Fruit fly (Drosophila melanogaster) whole organism, embryonic: ENCODE data around the gene Syp.

ENCODE experiments used
- CG10366 ChIP-seq: fragments of 200-800 bp; sonication (Bioruptor generic); IDR thresholded peaks from 2 replicates; pipeline ENCODE4 v1.3.6; 2022; ENCODE audit warnings: missing biosample characterization, missing genetic modification characterization
- CG10462 ChIP-seq: fragments of 200-800 bp; sonication (Bioruptor generic); optimal IDR thresholded peaks from 2 replicates; lab custom pipeline; 2016; ENCODE audit warnings: missing biosample characterization, missing genetic modification characterization
- CG10543 ChIP-seq: fragments of 200-800 bp; sonication (Bioruptor generic); optimal IDR thresholded peaks from 3 replicates; lab custom pipeline; 2017; ENCODE audit warnings: missing biosample characterization, mild to moderate bottlenecking, missing genetic modification characterization, moderate library complexity
- CG10959 ChIP-seq: fragments of 200-800 bp; sonication (Bioruptor generic); IDR thresholded peaks from 2 replicates; pipeline ENCODE4 v1.3.6; 2022; ENCODE audit warnings: missing biosample characterization, missing genetic modification characterization
- CG11696 ChIP-seq: fragments of 200-800 bp; sonication (Bioruptor generic); IDR thresholded peaks from 2 replicates; pipeline ENCODE4 v1.3.6; 2022; ENCODE audit warnings: missing biosample characterization, missing genetic modification characterization
- CG13894 ChIP-seq: fragments of 200-800 bp; sonication (Bioruptor generic); optimal IDR thresholded peaks from 3 replicates; lab custom pipeline; 2018; ENCODE audit warnings: missing biosample characterization, mild to moderate bottlenecking, missing genetic modification characterization, moderate library complexity
- CG14014 ChIP-seq: fragments of 200-800 bp; sonication (Bioruptor generic); IDR thresholded peaks from 2 replicates; pipeline ENCODE4 v1.3.6; 2022; ENCODE audit warnings: missing biosample characterization, missing genetic modification characterization
- CG14710 ChIP-seq: fragments of 200-800 bp; sonication (Bioruptor generic); optimal IDR thresholded peaks from 3 replicates; lab custom pipeline; 2019; ENCODE audit warnings: missing biosample characterization, mild to moderate bottlenecking, missing genetic modification characterization, moderate library complexity
- CG17186 ChIP-seq: fragments of 200-800 bp; sonication (Bioruptor generic); optimal IDR thresholded peaks from 3 replicates; lab custom pipeline; 2017; ENCODE audit warnings: missing biosample characterization, missing genetic modification reagents, missing genetic modification characterization
- CG3065 ChIP-seq: fragments of 200-800 bp; sonication (Bioruptor generic); optimal IDR thresholded peaks from 2 replicates; lab custom pipeline; 2016; ENCODE audit warnings: missing biosample characterization, missing genetic modification characterization
- CG33213 ChIP-seq: fragments of 200-800 bp; sonication (Bioruptor generic); optimal IDR thresholded peaks from 3 replicates; lab custom pipeline; 2016; ENCODE audit warnings: missing biosample characterization, missing genetic modification characterization
- CG3407 ChIP-seq: fragments of 200-800 bp; sonication (Bioruptor generic); optimal IDR thresholded peaks from 2 replicates; lab custom pipeline; 2018; ENCODE audit warnings: missing biosample characterization, mild to moderate bottlenecking, missing genetic modification characterization
- CG4730 ChIP-seq: fragments of 200-800 bp; sonication (Bioruptor generic); IDR thresholded peaks from 2 replicates; pipeline ENCODE4 v1.3.6; 2022; ENCODE audit warnings: missing biosample characterization, missing genetic modification characterization
- CG6272 ChIP-seq: fragments of 200-800 bp; sonication (Bioruptor generic); IDR thresholded peaks from 2 replicates; pipeline ENCODE4 v1.3.6; 2022; ENCODE audit warnings: missing biosample characterization, missing genetic modification characterization
- CG7928 ChIP-seq: fragments of 200-800 bp; sonication (Bioruptor generic); optimal IDR thresholded peaks from 2 replicates; lab custom pipeline; 2017; ENCODE audit warnings: missing biosample characterization, mild to moderate bottlenecking, missing genetic modification characterization
- Dfd ChIP-seq, 2 experiments: fragments of >200 bp; optimal IDR thresholded peaks; 2 replicates each; lab custom pipeline; 2017; ENCODE audit warnings: missing biosample characterization in 2 of 2, missing genetic modification characterization in 2 of 2
- Eip74EF ChIP-seq, 2 experiments: fragments of 200-800 bp in 1 of 2; fragments of >200 bp in 1 of 2; sonication (Bioruptor generic) in 1 of 2; optimal IDR thresholded peaks; 2 replicates each; lab custom pipeline; 2017 to 2019; ENCODE audit warnings: missing biosample characterization in 2 of 2, missing genetic modification characterization in 2 of 2, mild to moderate bottlenecking in 1 of 2, moderate library complexity in 1 of 2
- HmgD ChIP-seq: fragments of 200-800 bp; sonication (Bioruptor generic); optimal IDR thresholded peaks from 3 replicates; lab custom pipeline; 2016; ENCODE audit warnings: missing biosample characterization, missing genetic modification characterization
- HmgZ ChIP-seq: fragments of 200-800 bp; sonication (Bioruptor generic); optimal IDR thresholded peaks from 2 replicates; lab custom pipeline; 2018; ENCODE audit warnings: missing biosample characterization, mild to moderate bottlenecking, missing genetic modification characterization
- Hmx ChIP-seq: fragments of 200-800 bp; sonication (Bioruptor generic); optimal IDR thresholded peaks from 2 replicates; lab custom pipeline; 2016; ENCODE audit warnings: missing biosample characterization, missing genetic modification characterization
- Hr78 ChIP-seq, 2 experiments: fragments of 200-800 bp in 1 of 2; fragments of >200 bp in 1 of 2; sonication (Bioruptor generic) in 1 of 2; optimal IDR thresholded peaks; 2 replicates each; lab custom pipeline; 2017 to 2019; ENCODE audit warnings: missing biosample characterization in 2 of 2, missing genetic modification characterization in 2 of 2, mild to moderate bottlenecking in 1 of 2, moderate library complexity in 1 of 2
- Lim3 ChIP-seq: fragments of 200-800 bp; sonication (Bioruptor generic); IDR thresholded peaks from 2 replicates; pipeline ENCODE4 v1.3.6; 2022; ENCODE audit warnings: missing biosample characterization, missing genetic modification characterization
- Nf-YA ChIP-seq: fragments of 200-800 bp; sonication (Bioruptor generic); IDR thresholded peaks from 2 replicates; pipeline ENCODE4 v1.3.6; 2022; ENCODE audit warnings: missing biosample characterization, missing genetic modification characterization
- Oaz ChIP-seq: fragments of 200-800 bp; sonication (Bioruptor generic); IDR thresholded peaks from 2 replicates; pipeline ENCODE4 v1.3.6; 2022; ENCODE audit warnings: missing biosample characterization, missing genetic modification characterization
- Pdp1 ChIP-seq, 2 experiments: fragments of 200-800 bp; sonication (Bioruptor generic); optimal IDR thresholded peaks; 3 replicates each; lab custom pipeline; 2016; ENCODE audit warnings: missing biosample characterization in 2 of 2, missing genetic modification characterization in 2 of 2, mild to moderate bottlenecking in 1 of 2, moderate library complexity in 1 of 2
- Ravus ChIP-seq: fragments of 200-800 bp; sonication (Bioruptor generic); IDR thresholded peaks from 2 replicates; pipeline ENCODE4 v1.3.6; 2022; ENCODE audit warnings: missing biosample characterization, missing genetic modification characterization
- Sox102F ChIP-seq: fragments of 200-800 bp; sonication (Bioruptor generic); optimal IDR thresholded peaks from 2 replicates; lab custom pipeline; 2018; ENCODE audit warnings: missing biosample characterization, mild to moderate bottlenecking, missing genetic modification characterization, moderate library complexity
- Tbp ChIP-seq: fragments of >200 bp; optimal IDR thresholded peaks from 2 replicates; lab custom pipeline; 2018; ENCODE audit warnings: missing biosample characterization, missing genetic modification characterization
- bbx ChIP-seq: fragments of 200-800 bp; sonication (Bioruptor generic); IDR thresholded peaks from 2 replicates; pipeline ENCODE4 v1.3.6; 2022; ENCODE audit warnings: missing biosample characterization, missing genetic modification characterization; ENCODE audit not compliant: partially characterized antibody
- bowl ChIP-seq: fragments of 200-800 bp; sonication (Bioruptor generic); IDR thresholded peaks from 2 replicates; pipeline ENCODE4 v1.3.6; 2022; ENCODE audit warnings: missing biosample characterization, missing genetic modification characterization
- ci ChIP-seq: fragments of 200-800 bp; sonication (Bioruptor generic); IDR thresholded peaks from 3 replicates; pipeline ENCODE4 v1.3.6; 2022; ENCODE audit warnings: missing biosample characterization, missing genetic modification characterization
- da ChIP-seq: fragments of 200-800 bp; sonication (Bioruptor generic); optimal IDR thresholded peaks from 2 replicates; lab custom pipeline; 2016; ENCODE audit warnings: missing biosample characterization, missing genetic modification characterization
- dm ChIP-seq: fragments of 200-800 bp; sonication (Bioruptor generic); optimal IDR thresholded peaks from 3 replicates; lab custom pipeline; 2016; ENCODE audit warnings: missing biosample characterization, missing genetic modification characterization
- emc ChIP-seq: fragments of 200-800 bp; sonication (Bioruptor generic); optimal IDR thresholded peaks from 2 replicates; lab custom pipeline; 2016; ENCODE audit warnings: missing biosample characterization, missing genetic modification characterization
- eve ChIP-seq, 2 experiments: fragments of >200 bp; optimal IDR thresholded peaks; 2 replicates each; lab custom pipeline; 2017; ENCODE audit warnings: missing biosample characterization in 2 of 2, missing genetic modification characterization in 2 of 2
- fd96Cb ChIP-seq: fragments of 200-800 bp; sonication (Bioruptor generic); optimal IDR thresholded peaks from 2 replicates; lab custom pipeline; 2018; ENCODE audit warnings: missing biosample characterization, mild to moderate bottlenecking, missing genetic modification characterization, moderate library complexity
- ftz-f1 ChIP-seq: fragments of 200-800 bp; sonication (Bioruptor generic); optimal IDR thresholded peaks from 2 replicates; lab custom pipeline; 2016; ENCODE audit warnings: missing biosample characterization, missing genetic modification characterization
- fu2 ChIP-seq: fragments of 200-800 bp; sonication (Bioruptor generic); optimal IDR thresholded peaks from 2 replicates; lab custom pipeline; 2016; ENCODE audit warnings: missing biosample characterization, missing genetic modification characterization
- gce ChIP-seq: fragments of 200-800 bp; sonication (Bioruptor generic); IDR thresholded peaks from 3 replicates; pipeline ENCODE4 v1.3.6; 2022; ENCODE audit warnings: missing biosample characterization, missing genetic modification characterization
- inv ChIP-seq: fragments of 200-800 bp; sonication (Bioruptor generic); IDR thresholded peaks from 2 replicates; pipeline ENCODE4 v1.3.6; 2022; ENCODE audit warnings: missing biosample characterization, missing genetic modification characterization; ENCODE audit not compliant: partially characterized antibody
- kay ChIP-seq: fragments of 200-800 bp; sonication (Bioruptor generic); optimal IDR thresholded peaks from 2 replicates; lab custom pipeline; 2016; ENCODE audit warnings: missing biosample characterization, missing genetic modification characterization
- kni ChIP-seq: fragments of 200-800 bp; sonication (Bioruptor generic); optimal IDR thresholded peaks from 3 replicates; lab custom pipeline; 2017; ENCODE audit warnings: mild to moderate bottlenecking, missing biosample characterization, missing genetic modification reagents, missing genetic modification characterization
- lbe ChIP-seq: fragments of 200-800 bp; sonication (Bioruptor generic); optimal IDR thresholded peaks from 2 replicates; lab custom pipeline; 2016; ENCODE audit warnings: missing biosample characterization, mild to moderate bottlenecking, missing genetic modification characterization
- org-1 ChIP-seq: fragments of 200-800 bp; sonication (Bioruptor generic); optimal IDR thresholded peaks from 2 replicates; lab custom pipeline; 2017; ENCODE audit warnings: missing biosample characterization, missing genetic modification characterization
- pho ChIP-seq: fragments of 200-800 bp; sonication (Bioruptor generic); optimal IDR thresholded peaks from 2 replicates; lab custom pipeline; 2016; ENCODE audit warnings: missing biosample characterization, missing genetic modification characterization
- pum ChIP-seq: fragments of 200-800 bp; sonication (Bioruptor generic); optimal IDR thresholded peaks from 2 replicates; lab custom pipeline; 2016; ENCODE audit warnings: missing biosample characterization, missing genetic modification characterization
- row ChIP-seq: fragments of 200-800 bp; sonication (Bioruptor generic); IDR thresholded peaks from 3 replicates; pipeline ENCODE4 v1.3.6; 2022; ENCODE audit warnings: missing biosample characterization, missing genetic modification characterization
- salm ChIP-seq: fragments of 200-800 bp; sonication (Bioruptor generic); optimal IDR thresholded peaks from 2 replicates; lab custom pipeline; 2018; ENCODE audit warnings: missing biosample characterization, mild to moderate bottlenecking, missing genetic modification characterization
- sim ChIP-seq: fragments of 200-800 bp; sonication (Bioruptor generic); IDR thresholded peaks from 2 replicates; pipeline ENCODE4 v1.3.6; 2022; ENCODE audit warnings: missing biosample characterization, missing genetic modification characterization
- tx ChIP-seq: fragments of 200-800 bp; sonication (Bioruptor generic); optimal IDR thresholded peaks from 2 replicates; lab custom pipeline; 2016; ENCODE audit warnings: missing biosample characterization, missing genetic modification characterization
- vfl ChIP-seq: fragments of 200-800 bp; sonication (Bioruptor generic); optimal IDR thresholded peaks from 2 replicates; lab custom pipeline; 2016; ENCODE audit warnings: missing biosample characterization, missing genetic modification characterization
- z ChIP-seq: fragments of 200-800 bp; sonication (Bioruptor generic); IDR thresholded peaks from 3 replicates; pipeline ENCODE4 v1.3.6; 2022; ENCODE audit warnings: missing biosample characterization, missing genetic modification characterization

Syp gene

dm6 chr3R:20833664-20834063 is 77.1 kb downstream of the Syp start (continued):
- TF ChIP-seq eve (GFP tag; optimal IDR thresholded peaks at IDR 0.05; lab: Kevin White, UChicago) = no peak
- peak; percentile 83 for TF ChIP-seq z
- no peak for TF ChIP-seq emc (GFP tag; lab: Kevin White, UChicago)
- TF ChIP-seq row (GFP tag; lab: Robert Waterston, UW) = peak; percentile 62
- no peak for TF ChIP-seq pum (GFP tag; lab: Kevin White, UChicago)
- TF ChIP-seq CG10462 (GFP tag; lab: Kevin White, UChicago) = no peak
- no peak for TF ChIP-seq kni
- no peak for TF ChIP-seq Oaz (GFP tag; lab: Robert Waterston, UW)
- TF ChIP-seq gce (GFP tag; lab: Robert Waterston, UW) = no peak
- TF ChIP-seq CG4730 = no peak
- TF ChIP-seq Tbp = no peak
- TF ChIP-seq bowl (GFP tag; lab: Robert Waterston, UW) = no peak
- no peak for TF ChIP-seq Nf-YA (GFP tag; lab: Robert Waterston, UW)
- no peak for TF ChIP-seq CG3065 (GFP tag; lab: Kevin White, UChicago)
- no peak for TF ChIP-seq CG7928 (GFP tag; lab: Kevin White, UChicago)
- no peak for TF ChIP-seq CG3407
- no peak for TF ChIP-seq CG11696 (GFP tag; lab: Robert Waterston, UW)
- TF ChIP-seq Hr78 (GFP tag; optimal IDR thresholded peaks at IDR 0.05; lab: Kevin White, UChicago) = no peak
- TF ChIP-seq Dfd (GFP tag; optimal IDR thresholded peaks at IDR 0.05; lab: Kevin White, UChicago) = no peak
- TF ChIP-seq inv (GFP tag; lab: Robert Waterston, UW) = no peak
- no peak for TF ChIP-seq vfl
- no peak for TF ChIP-seq HmgZ (tag; lab: Kevin White, UChicago)
- TF ChIP-seq CG14710 (tag; lab: Kevin White, UChicago) = no peak
- TF ChIP-seq bbx (GFP tag; lab: Robert Waterston, UW) = no peak
- no peak for TF ChIP-seq Eip74EF (GFP tag; optimal IDR thresholded peaks at IDR 0.05; lab: Kevin White, UChicago)
- no peak for TF ChIP-seq CG6272 (GFP tag; lab: Robert Waterston, UW)
- no peak for TF ChIP-seq dm
- TF ChIP-seq CG10959 (GFP tag; lab: Robert Waterston, UW) = no peak
- TF ChIP-seq salm (tag; lab: Kevin White, UChicago) = no peak
- no peak for TF ChIP-seq CG33213 (GFP tag; lab: Kevin White, UChicago)
- peak; percentile 61 for TF ChIP-seq Sox102F (GFP tag; lab: Kevin White, UChicago)
- peak; percentile 43 for TF ChIP-seq CG10366 (GFP tag; lab: Robert Waterston, UW)
- no peak for TF ChIP-seq Lim3
- TF ChIP-seq kay (GFP tag; lab: Kevin White, UChicago) = no peak
- TF ChIP-seq CG10543 (GFP tag; lab: Kevin White, UChicago) = no peak
- TF ChIP-seq Ravus (GFP tag; lab: Robert Waterston, UW) = no peak
- no peak for TF ChIP-seq org-1 (GFP tag; lab: Kevin White, UChicago)
- no peak for TF ChIP-seq CG14014 (GFP tag; lab: Robert Waterston, UW)
- TF ChIP-seq fd96Cb (tag; lab: Kevin White, UChicago) = peak; percentile 24
- TF ChIP-seq pho (GFP tag; lab: Kevin White, UChicago) = no peak
- TF ChIP-seq lbe = no peak
- no peak for TF ChIP-seq da (GFP tag; lab: Kevin White, UChicago)
- no peak for TF ChIP-seq CG13894
- TF ChIP-seq Hmx (GFP tag; lab: Kevin White, UChicago) = no peak
- no peak for TF ChIP-seq fu2 (GFP tag; lab: Kevin White, UChicago)
- peak; percentile 29; the same call in 1 of the 2 replicates for TF ChIP-seq sim (GFP tag; lab: Robert Waterston, UW)
- TF ChIP-seq tx (GFP tag; lab: Kevin White, UChicago) = peak; percentile 40
- TF ChIP-seq Pdp1 (GFP tag; optimal IDR thresholded peaks at IDR 0.05; lab: Kevin White, UChicago) = no peak
- no peak for TF ChIP-seq ftz-f1 (GFP tag; lab: Kevin White, UChicago)
- TF ChIP-seq CG17186 (GFP tag; lab: Kevin White, UChicago) = no peak
- TF ChIP-seq HmgD (GFP tag; lab: Kevin White, UChicago) = no peak
- peak; percentile 62; the same call in 1 of the 3 replicates for TF ChIP-seq ci (GFP tag; lab: Robert Waterston, UW)
